Fruit fly (Drosophila melanogaster) whole organism, embryonic: ENCODE measurements around the gene CG7016.

Experiments used
- ATbp ChIP-seq: fragments of 200-800 bp; sonication (Bioruptor generic); optimal IDR thresholded peaks from 2 replicates; lab custom pipeline; 2017; ENCODE audit warnings: missing biosample characterization, mild to moderate bottlenecking, missing genetic modification characterization, missing genetic modification reagents
- Asciz ChIP-seq: fragments of 200-800 bp; sonication (Bioruptor generic); optimal IDR thresholded peaks from 2 replicates; lab custom pipeline; 2017; ENCODE audit warnings: missing biosample characterization, mild to moderate bottlenecking, missing genetic modification characterization, missing genetic modification reagents
- B-H1 ChIP-seq: fragments of 200-800 bp; sonication (Bioruptor generic); IDR thresholded peaks from 3 replicates; pipeline ENCODE4 v1.3.6; 2022; ENCODE audit warnings: missing biosample characterization, missing genetic modification characterization
- CG11398 ChIP-seq: fragments of 200-800 bp; sonication (Bioruptor generic); optimal IDR thresholded peaks from 2 replicates; lab custom pipeline; 2016; ENCODE audit warnings: missing biosample characterization, missing genetic modification characterization
- CG11560 ChIP-seq: fragments of 200-800 bp; sonication (Bioruptor generic); IDR thresholded peaks from 3 replicates; pipeline ENCODE4 v1.3.6; 2022; ENCODE audit warnings: missing biosample characterization, missing genetic modification characterization
- CG13624 ChIP-seq: fragments of 200-800 bp; sonication (Bioruptor generic); optimal IDR thresholded peaks from 2 replicates; lab custom pipeline; 2016; ENCODE audit warnings: missing biosample characterization, missing genetic modification characterization
- CG1529 ChIP-seq: fragments of 200-800 bp; sonication (Bioruptor generic); optimal IDR thresholded peaks from 3 replicates; lab custom pipeline; 2018; ENCODE audit warnings: missing biosample characterization, missing genetic modification characterization
- CG2712 ChIP-seq: fragments of 200-800 bp; optimal IDR thresholded peaks from 3 replicates; lab custom pipeline; 2019; ENCODE audit warnings: missing biosample characterization, mild to moderate bottlenecking, missing genetic modification characterization, moderate library complexity
- CG3163 ChIP-seq: fragments of 200-800 bp; sonication (Bioruptor generic); optimal IDR thresholded peaks from 3 replicates; lab custom pipeline; 2016; ENCODE audit warnings: missing biosample characterization, missing genetic modification characterization
- CG42726 ChIP-seq: fragments of 200-800 bp; sonication (Bioruptor generic); IDR thresholded peaks from 2 replicates; pipeline ENCODE4 v1.3.6; 2022; ENCODE audit warnings: missing biosample characterization, missing genetic modification characterization; ENCODE audit not compliant: partially characterized antibody
- CG6854 ChIP-seq: fragments of 200-800 bp; sonication (Bioruptor generic); optimal IDR thresholded peaks from 3 replicates; lab custom pipeline; 2017; ENCODE audit warnings: missing biosample characterization, mild to moderate bottlenecking, missing genetic modification characterization
- CG8281 ChIP-seq: fragments of 200-800 bp; sonication (Bioruptor generic); optimal IDR thresholded peaks from 2 replicates; lab custom pipeline; 2018; ENCODE audit warnings: missing biosample characterization, mild to moderate bottlenecking, missing genetic modification characterization, moderate library complexity
- CG8944 ChIP-seq: fragments of 200-800 bp; sonication (Bioruptor generic); optimal IDR thresholded peaks from 3 replicates; lab custom pipeline; 2016; ENCODE audit warnings: missing biosample characterization, missing genetic modification characterization
- CG9817 ChIP-seq: fragments of 200-800 bp; sonication (Bioruptor generic); optimal IDR thresholded peaks from 2 replicates; lab custom pipeline; 2018; ENCODE audit warnings: missing biosample characterization, mild to moderate bottlenecking, missing genetic modification characterization, moderate library complexity
- CHES-1-like ChIP-seq: fragments of 200-800 bp; sonication (Bioruptor generic); optimal IDR thresholded peaks from 2 replicates; lab custom pipeline; 2016; ENCODE audit warnings: missing biosample characterization, missing genetic modification characterization
- Drgx ChIP-seq: fragments of 200-800 bp; sonication (Bioruptor generic); IDR thresholded peaks from 2 replicates; pipeline ENCODE4 v1.3.6; 2022; ENCODE audit warnings: missing biosample characterization, missing genetic modification characterization
- Fer2 ChIP-seq: fragments of 200-800 bp; sonication (Bioruptor generic); optimal IDR thresholded peaks from 2 replicates; lab custom pipeline; 2018; ENCODE audit warnings: missing biosample characterization, mild to moderate bottlenecking, missing genetic modification characterization, moderate library complexity
- Gug ChIP-seq: fragments of 200-800 bp; sonication (Bioruptor generic); IDR thresholded peaks from 4 replicates; pipeline ENCODE4 v1.3.6; 2022; ENCODE audit warnings: missing biosample characterization, missing genetic modification characterization
- HLH3B ChIP-seq: fragments of 200-800 bp; sonication (Bioruptor generic); IDR thresholded peaks from 2 replicates; pipeline ENCODE4 v1.3.6; 2022; ENCODE audit warnings: missing biosample characterization, missing genetic modification characterization
- Lhr ChIP-seq: fragments of 200-800 bp; sonication (Bioruptor generic); optimal IDR thresholded peaks from 3 replicates; lab custom pipeline; 2017; ENCODE audit warnings: mild to moderate bottlenecking, missing biosample characterization, missing genetic modification reagents, missing genetic modification characterization
- MBD-R2 ChIP-seq: fragments of 200-800 bp; sonication (Bioruptor generic); IDR thresholded peaks from 2 replicates; pipeline ENCODE4 v1.3.6; 2022; ENCODE audit warnings: missing biosample characterization, missing genetic modification characterization
- Mrtf ChIP-seq: fragments of 200-800 bp; sonication (Bioruptor generic); IDR thresholded peaks from 3 replicates; pipeline ENCODE4 v1.3.6; 2022; ENCODE audit warnings: missing biosample characterization, missing genetic modification characterization
- NC2β ChIP-seq: fragments of 200-800 bp; sonication (Bioruptor generic); optimal IDR thresholded peaks from 2 replicates; lab custom pipeline; 2016; ENCODE audit warnings: missing biosample characterization, missing genetic modification characterization
- Neu2 ChIP-seq: fragments of 200-800 bp; sonication (Bioruptor generic); optimal IDR thresholded peaks from 3 replicates; lab custom pipeline; 2016; ENCODE audit warnings: missing biosample characterization, missing genetic modification characterization, borderline replicate concordance
- Scr ChIP-seq: fragments of 200-800 bp; sonication (Bioruptor generic); IDR thresholded peaks from 2 replicates; pipeline ENCODE4 v1.3.6; 2022; ENCODE audit warnings: missing biosample characterization, missing genetic modification characterization; ENCODE audit not compliant: partially characterized antibody
- Sin3A ChIP-seq: fragments of >200 bp; optimal IDR thresholded peaks from 2 replicates; lab custom pipeline; 2018
- Spps ChIP-seq: fragments of 200-800 bp; sonication (Bioruptor generic); optimal IDR thresholded peaks from 2 replicates; lab custom pipeline; 2018; ENCODE audit warnings: missing biosample characterization, mild to moderate bottlenecking, missing genetic modification characterization
- Sry-δ ChIP-seq: fragments of 200-800 bp; sonication (Bioruptor generic); optimal IDR thresholded peaks from 2 replicates; lab custom pipeline; 2016; ENCODE audit warnings: missing biosample characterization, missing genetic modification characterization
- Xbp1 ChIP-seq: fragments of 200-800 bp; sonication (Bioruptor generic); optimal IDR thresholded peaks from 3 replicates; lab custom pipeline; 2016; ENCODE audit warnings: missing biosample characterization, mild to moderate bottlenecking, missing genetic modification characterization
- bcd ChIP-seq: fragments of 200-800 bp; sonication (Bioruptor generic); optimal IDR thresholded peaks from 2 replicates; lab custom pipeline; 2017; ENCODE audit warnings: missing biosample characterization, mild to moderate bottlenecking, missing genetic modification characterization
- caup ChIP-seq: fragments of 200-800 bp; sonication (Bioruptor generic); optimal IDR thresholded peaks from 3 replicates; lab custom pipeline; 2017; ENCODE audit warnings: missing biosample characterization, mild to moderate bottlenecking, missing genetic modification characterization, moderate library complexity; ENCODE audit not compliant: severe bottlenecking
- chif ChIP-seq, 2 experiments: fragments of 200-800 bp; sonication (Bioruptor generic); optimal IDR thresholded peaks; 3 replicates each; lab custom pipeline; 2016; ENCODE audit warnings: missing biosample characterization in 2 of 2, missing genetic modification characterization in 2 of 2
- corto ChIP-seq: fragments of 200-800 bp; sonication (Bioruptor generic); optimal IDR thresholded peaks from 2 replicates; lab custom pipeline; 2016; ENCODE audit warnings: missing biosample characterization, mild to moderate bottlenecking, missing genetic modification characterization, moderate library complexity
- dysf ChIP-seq: fragments of 200-800 bp; sonication (Bioruptor generic); IDR thresholded peaks from 3 replicates; pipeline ENCODE4 v1.3.6; 2022; ENCODE audit warnings: missing biosample characterization, missing genetic modification characterization
- eve ChIP-seq, 2 experiments: fragments of >200 bp; optimal IDR thresholded peaks; 2 replicates each; lab custom pipeline; 2017; ENCODE audit warnings: missing biosample characterization in 2 of 2, missing genetic modification characterization in 2 of 2
- grau ChIP-seq: fragments of 200-800 bp; optimal IDR thresholded peaks from 3 replicates; lab custom pipeline; 2019; ENCODE audit warnings: missing biosample characterization, mild to moderate bottlenecking, missing genetic modification characterization, moderate library complexity
- gro ChIP-seq: fragments of 200-800 bp; sonication (Bioruptor generic); optimal IDR thresholded peaks from 2 replicates; lab custom pipeline; 2016; ENCODE audit warnings: missing biosample characterization, missing genetic modification characterization
- ham ChIP-seq: fragments of 200-800 bp; sonication (Bioruptor generic); IDR thresholded peaks from 2 replicates; pipeline ENCODE4 v1.3.6; 2022; ENCODE audit warnings: missing biosample characterization, missing genetic modification characterization
- hkb ChIP-seq, 2 experiments: fragments of 200-800 bp in 1 of 2; fragments of >200 bp in 1 of 2; sonication (Bioruptor generic) in 1 of 2; IDR thresholded peaks in 1 of 2; optimal IDR thresholded peaks in 1 of 2; 2 replicates each; pipeline versions ENCODE4 v1.3.6 to Lab custom; 2017 to 2022; ENCODE audit warnings: missing biosample characterization in 1 of 2, missing genetic modification characterization in 1 of 2
- ind ChIP-seq: fragments of 200-800 bp; sonication (Bioruptor generic); optimal IDR thresholded peaks from 3 replicates; lab custom pipeline; 2016; ENCODE audit warnings: missing biosample characterization, missing genetic modification characterization
- kah ChIP-seq: fragments of 200-800 bp; sonication (Bioruptor generic); optimal IDR thresholded peaks from 2 replicates; lab custom pipeline; 2018; ENCODE audit warnings: missing biosample characterization, mild to moderate bottlenecking, missing genetic modification characterization
- lola ChIP-seq, 3 experiments: fragments of >200 bp in 2 of 3; fragments of 200-800 bp in 1 of 3; sonication (Bioruptor generic) in 1 of 3; optimal IDR thresholded peaks; 2 replicates each; lab custom pipeline; 2017 to 2019; ENCODE audit warnings: missing biosample characterization in 3 of 3, missing genetic modification characterization in 3 of 3, mild to moderate bottlenecking in 1 of 3, moderate library complexity in 1 of 3
- pros ChIP-seq: fragments of 200-800 bp; sonication (Bioruptor generic); optimal IDR thresholded peaks from 3 replicates; lab custom pipeline; 2019; ENCODE audit warnings: missing biosample characterization, mild to moderate bottlenecking, missing genetic modification characterization, moderate library complexity
- row ChIP-seq: fragments of 200-800 bp; sonication (Bioruptor generic); IDR thresholded peaks from 3 replicates; pipeline ENCODE4 v1.3.6; 2022; ENCODE audit warnings: missing biosample characterization, missing genetic modification characterization
- run ChIP-seq: fragments of 200-800 bp; sonication (Bioruptor generic); optimal IDR thresholded peaks from 3 replicates; lab custom pipeline; 2018; ENCODE audit warnings: missing biosample characterization, mild to moderate bottlenecking, missing genetic modification characterization
- salm ChIP-seq: fragments of 200-800 bp; sonication (Bioruptor generic); optimal IDR thresholded peaks from 2 replicates; lab custom pipeline; 2018; ENCODE audit warnings: missing biosample characterization, mild to moderate bottlenecking, missing genetic modification characterization
- seq ChIP-seq: fragments of 200-800 bp; sonication (Bioruptor generic); IDR thresholded peaks from 2 replicates; pipeline ENCODE4 v1.3.6; 2022; ENCODE audit warnings: missing biosample characterization, missing genetic modification characterization
- sim ChIP-seq: fragments of 200-800 bp; sonication (Bioruptor generic); IDR thresholded peaks from 2 replicates; pipeline ENCODE4 v1.3.6; 2022; ENCODE audit warnings: missing biosample characterization, missing genetic modification characterization
- sima ChIP-seq: fragments of 200-800 bp; sonication (Bioruptor generic); optimal IDR thresholded peaks from 2 replicates; lab custom pipeline; 2016; ENCODE audit warnings: missing biosample characterization, missing genetic modification characterization
- slou ChIP-seq: fragments of 200-800 bp; sonication (Bioruptor generic); optimal IDR thresholded peaks from 3 replicates; lab custom pipeline; 2016; ENCODE audit warnings: missing biosample characterization, missing genetic modification characterization
- slp2 ChIP-seq: fragments of 200-800 bp; sonication (Bioruptor generic); optimal IDR thresholded peaks from 2 replicates; lab custom pipeline; 2016; ENCODE audit warnings: missing biosample characterization, missing genetic modification characterization

Gene CG7016

dm6 chr3R:24850420-24850819 is 12.3 kb upstream of the CG7016 start, which contains the start of gene CG7006 (continued):
- TF ChIP-seq MBD-R2 (peak; percentile 81), lola (GFP tag; optimal IDR thresholded peaks at IDR 0.05; lab: Kevin White, UChicago) (no peak), dysf (peak; percentile 51; the same call in 1 of the 3 replicates), grau (tag; lab: Kevin White, UChicago) (no peak), salm (tag; lab: Kevin White, UChicago) (no peak), corto (GFP tag; lab: Kevin White, UChicago) (no peak), CG8944 (GFP tag; lab: Kevin White, UChicago) (peak; percentile 82), slp2 (GFP tag; lab: Kevin White, UChicago) (peak; percentile 60), Fer2 (tag; lab: Kevin White, UChicago) (peak; percentile 48), ind (GFP tag; lab: Kevin White, UChicago) (peak; percentile 78), Sry-δ (GFP tag; lab: Kevin White, UChicago) (peak; percentile 76), chif (GFP tag; optimal IDR thresholded peaks at IDR 0.05; lab: Kevin White, UChicago) (peak; percentile 70 to 72), Xbp1 (peak; percentile 84), hkb (optimal IDR thresholded peaks at IDR 0.05; lab: Kevin White, UChicago) (no peak), hkb (GFP tag; IDR thresholded peaks at IDR 0.05; lab: Robert Waterston, UW) (peak; percentile 43; the same call in 1 of the 2 replicates), NC2β (GFP tag; lab: Kevin White, UChicago) (peak; percentile 80), CG2712 (tag; lab: Kevin White, UChicago) (no peak), Gug (GFP tag; lab: Robert Waterston, UW) (no peak; the same call in 2 of the 4 replicates), CG11398 (peak; percentile 46), run (no peak), sim (GFP tag; lab: Robert Waterston, UW) (no peak), Asciz (GFP tag; lab: Kevin White, UChicago) (no peak), CG1529 (GFP tag; lab: Kevin White, UChicago) (no peak), CG3163 (peak; percentile 59), Neu2 (no peak), CG42726 (peak; percentile 61), caup (GFP tag; lab: Kevin White, UChicago) (peak; percentile 80), kah (no peak), Lhr (peak; percentile 21), ATbp (no peak), ham (GFP tag; lab: Robert Waterston, UW) (no peak), bcd (GFP tag; lab: Kevin White, UChicago) (no peak), HLH3B (GFP tag; lab: Robert Waterston, UW) (peak; percentile 65), B-H1 (GFP tag; lab: Robert Waterston, UW) (no peak), eve (GFP tag; optimal IDR thresholded peaks at IDR 0.05; lab: Kevin White, UChicago) (no peak), CG9817 (tag; lab: Kevin White, UChicago) (peak; percentile 70), Mrtf (GFP tag; lab: Robert Waterston, UW) (no peak), CG8281 (tag; lab: Kevin White, UChicago) (no peak), CHES-1-like (GFP tag; lab: Kevin White, UChicago) (peak; percentile 75), CG6854 (no peak), Drgx (GFP tag; lab: Robert Waterston, UW) (no peak), Spps (tag; lab: Kevin White, UChicago) (no peak), pros (no peak), seq (GFP tag; lab: Robert Waterston, UW) (no peak), CG11560 (tag; lab: Robert Waterston, UW) (peak; percentile 60; the same call in 2 of the 3 replicates), slou (peak; percentile 67), row (GFP tag; lab: Robert Waterston, UW) (peak; percentile 27; the same call in 1 of the 3 replicates), gro (peak; percentile 87), sima (GFP tag; lab: Kevin White, UChicago) (no peak), Sin3A (lab: Kevin White, UChicago) (peak; percentile 2), Scr (GFP tag; lab: Robert Waterston, UW) (peak; percentile 75), CG13624 (GFP tag; lab: Kevin White, UChicago) (peak; percentile 90)
